Worm (Caenorhabditis elegans): ENCODE results near the gene srz-58.

DNA sequence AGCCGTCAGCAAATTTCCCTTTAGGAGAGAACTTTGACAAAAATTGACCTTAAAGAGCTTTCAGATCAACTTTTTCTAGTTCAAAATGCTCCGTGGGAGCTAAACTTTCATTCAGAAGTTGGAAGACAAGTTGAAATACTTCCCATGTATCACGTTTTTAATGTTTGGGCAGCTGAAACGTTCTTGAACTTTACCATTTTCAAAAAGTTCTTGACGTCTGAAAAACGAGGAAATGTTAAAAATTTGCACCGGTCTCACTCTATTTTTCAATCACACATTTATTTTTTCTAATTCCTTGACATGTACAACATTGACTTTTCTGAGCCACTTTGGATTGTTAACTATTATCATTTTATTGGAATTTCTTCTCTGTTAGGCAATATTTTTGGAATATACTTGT lies 15.2 kb upstream of the srz-58 start, which contains the start of gene sri-70:
- TF ChIP-seq him-1 (tag; optimal IDR thresholded peaks at IDR 0.05) = no peak
- no peak for TF ChIP-seq nfya-1 (tag; optimal IDR thresholded peaks at IDR 0.05; ENCODE audit: borderline replicate concordance, insufficient read depth)

Measured in whole organism, young adult.